Worm (Caenorhabditis elegans): ENCODE results near the gene nas-10.

Gene nas-10

ce11 chrX:10976447-10977196 is 13.3 kb upstream of the nas-10 start:
- no peak for TF ChIP-seq unc-86 (tag; optimal IDR thresholded peaks at IDR 0.05)
- TF ChIP-seq ceh-48 (tag; optimal IDR thresholded peaks at IDR 0.05), result no peak
- TF ChIP-seq dve-1 (tag; optimal IDR thresholded peaks at IDR 0.05), result no peak
- no peak for TF ChIP-seq hlh-13 (GFP tag; optimal IDR thresholded peaks at IDR 0.05)
- no peak for TF ChIP-seq pag-3 (tag; optimal IDR thresholded peaks at IDR 0.05; ENCODE audit: borderline replicate concordance)
- TF ChIP-seq pros-1 (tag; optimal IDR thresholded peaks at IDR 0.05), result no peak
- TF ChIP-seq ceh-6 (GFP tag; optimal IDR thresholded peaks at IDR 0.05), result no peak
- TF ChIP-seq che-1 (tag; optimal IDR thresholded peaks at IDR 0.05), result no peak
- TF ChIP-seq ceh-19 (GFP tag; optimal IDR thresholded peaks at IDR 0.05), result no peak
- TF ChIP-seq ceh-18 (tag; optimal IDR thresholded peaks at IDR 0.05), result no peak
- no peak for TF ChIP-seq ztf-16 (tag; optimal IDR thresholded peaks at IDR 0.05)
- TF ChIP-seq sox-4 (tag; optimal IDR thresholded peaks at IDR 0.05), result no peak
- no peak for TF ChIP-seq hlh-6 (tag; optimal IDR thresholded peaks at IDR 0.05)
- TF ChIP-seq F13H6.1 (tag; optimal IDR thresholded peaks at IDR 0.05), result no peak
- TF ChIP-seq tbx-2 (tag; optimal IDR thresholded peaks at IDR 0.05), result no peak
- TF ChIP-seq ceh-9 (tag; optimal IDR thresholded peaks at IDR 0.05), result no peak
- no peak for TF ChIP-seq K02D7.2 (tag; optimal IDR thresholded peaks at IDR 0.05)
- TF ChIP-seq ceh-24 (tag; optimal IDR thresholded peaks at IDR 0.05), result no peak
- TF ChIP-seq dmd-4 (tag; optimal IDR thresholded peaks at IDR 0.05; ENCODE audit: borderline replicate concordance), result no peak
- no peak for TF ChIP-seq mec-3 (tag; optimal IDR thresholded peaks at IDR 0.05; ENCODE audit: borderline replicate concordance)

DNA sequence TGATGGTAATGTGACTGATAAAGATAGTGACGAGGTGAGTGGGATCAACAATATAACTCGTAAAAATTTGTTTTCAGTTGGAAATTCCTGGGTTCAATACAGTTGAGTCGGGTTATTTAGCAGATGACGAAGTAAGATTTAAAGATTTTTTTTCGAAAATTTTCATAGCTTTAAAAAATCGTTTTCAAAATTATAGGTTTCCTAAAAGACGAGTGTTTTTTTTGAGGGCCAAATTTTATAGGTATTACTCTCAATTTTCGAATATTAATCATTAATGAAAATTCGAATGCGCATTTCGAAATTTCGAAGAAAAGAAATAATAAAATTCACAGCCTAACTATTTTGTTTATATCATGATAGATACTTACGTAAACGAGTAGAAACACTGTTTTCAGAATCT is 7.8 kb upstream of the nas-10 start:
- TF ChIP-seq ref-2 (tag; optimal IDR thresholded peaks at IDR 0.05) (no peak), ztf-16 (tag; optimal IDR thresholded peaks at IDR 0.05) (no peak), pag-3 (tag; optimal IDR thresholded peaks at IDR 0.05; ENCODE audit: borderline replicate concordance) (no peak), unc-55 (GFP tag; optimal IDR thresholded peaks at IDR 0.05) (no peak), pha-4 (tag; optimal IDR thresholded peaks at IDR 0.05) (no peak)

DNA sequence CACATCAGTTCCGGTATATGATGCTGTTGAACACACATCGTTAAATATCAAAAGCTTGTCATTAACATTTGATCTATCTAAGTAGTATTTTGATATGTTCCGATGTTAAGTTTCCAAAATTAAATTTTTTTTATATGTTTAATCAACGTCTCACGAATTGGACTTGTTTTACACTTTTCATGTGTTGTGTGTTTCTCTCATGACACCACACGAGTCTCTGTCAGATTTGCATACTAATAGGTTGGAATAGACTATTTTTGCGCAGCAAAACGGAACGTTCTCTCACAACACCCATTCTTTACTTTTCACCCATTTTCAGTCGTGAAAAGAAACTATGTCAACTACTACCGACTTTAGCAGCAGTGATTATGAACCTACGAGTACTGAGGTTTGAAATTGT is 7.3 kb upstream of the nas-10 start, which contains the start of gene K09C8.8:
Gene K09C8.8 (plus strand): TSS at position 301 of the 400 bp plus-strand sequence.
- no peak for TF ChIP-seq C38D4.7 (GFP tag; optimal IDR thresholded peaks at IDR 0.05)
- no peak for TF ChIP-seq ceh-22 (tag; optimal IDR thresholded peaks at IDR 0.05)
- no peak for TF ChIP-seq F13H6.1 (tag; optimal IDR thresholded peaks at IDR 0.05)
- TF ChIP-seq ceh-18 (tag; optimal IDR thresholded peaks at IDR 0.05), result no peak
- TF ChIP-seq ets-4 (tag; optimal IDR thresholded peaks at IDR 0.05), result no peak
- no peak for TF ChIP-seq ceh-31 (tag; optimal IDR thresholded peaks at IDR 0.05)
- no peak for TF ChIP-seq hlh-15 (tag; optimal IDR thresholded peaks at IDR 0.05)
- no peak for TF ChIP-seq lin-11 (tag; optimal IDR thresholded peaks at IDR 0.05)
- TF ChIP-seq pros-1 (tag; optimal IDR thresholded peaks at IDR 0.05), result no peak
- no peak for TF ChIP-seq tbx-7 (tag; optimal IDR thresholded peaks at IDR 0.05)
- no peak for TF ChIP-seq ceh-14 (tag; optimal IDR thresholded peaks at IDR 0.05)
- TF ChIP-seq nfya-1 (tag; optimal IDR thresholded peaks at IDR 0.05), result no peak
- TF ChIP-seq C08G9.2 (tag; optimal IDR thresholded peaks at IDR 0.05), result no peak
- TF ChIP-seq ceh-2 (tag; optimal IDR thresholded peaks at IDR 0.05), result no peak
- TF ChIP-seq ahr-1 (tag; optimal IDR thresholded peaks at IDR 0.05), result no peak
- TF ChIP-seq ceh-19 (GFP tag; optimal IDR thresholded peaks at IDR 0.05), result no peak
- TF ChIP-seq madf-2 (tag; optimal IDR thresholded peaks at IDR 0.05), result no peak

- TF ChIP-seq pax-1 (tag; optimal IDR thresholded peaks at IDR 0.05) (no peak), zip-5 (tag; optimal IDR thresholded peaks at IDR 0.05) (no peak), ceh-14 (tag; optimal IDR thresholded peaks at IDR 0.05) (no peak), nhr-11 (tag; optimal IDR thresholded peaks at IDR 0.05) (no peak), K02D7.2 (tag; optimal IDR thresholded peaks at IDR 0.05) (no peak), gmeb-2 (tag; optimal IDR thresholded peaks at IDR 0.05) (no peak), unc-86 (tag; optimal IDR thresholded peaks at IDR 0.05) (no peak), nhr-232 (tag; optimal IDR thresholded peaks at IDR 0.05) (no peak), madf-2 (tag; optimal IDR thresholded peaks at IDR 0.05) (no peak), sox-2 (GFP tag; IDR thresholded peaks at IDR 0.05) (no peak), dmd-4 (tag; optimal IDR thresholded peaks at IDR 0.05; ENCODE audit: borderline replicate concordance) (no peak), ceh-22 (tag; optimal IDR thresholded peaks at IDR 0.05) (no peak), nfya-1 (tag; optimal IDR thresholded peaks at IDR 0.05) (no peak), elt-4 (tag; optimal IDR thresholded peaks at IDR 0.05) (no peak), T23F11.4 (GFP tag; optimal IDR thresholded peaks at IDR 0.05) (no peak), hlh-30 (tag; optimal IDR thresholded peaks at IDR 0.05; ENCODE audit: insufficient read depth) (no peak), pha-2 (tag; optimal IDR thresholded peaks at IDR 0.05) (no peak), mec-3 (tag; optimal IDR thresholded peaks at IDR 0.05; ENCODE audit: borderline replicate concordance) (no peak), ceh-34 (tag; optimal IDR thresholded peaks at IDR 0.05) (no peak)
Measured at ce11 chrX:10967698-10968097, 4.4 kb upstream of the nas-10 start, which contains the start of gene K09C8.9. TSS of gene K09C8.9 (minus strand) at chrX:10967798.

All from whole organism, late embryonic.